Worm (Caenorhabditis elegans) whole organism, young adult: ENCODE results near the gene bas-1.

Experiments
- F57C9.4 ChIP-seq: sonication (generic microtip); optimal IDR thresholded peaks from 2 replicates; lab custom pipeline; 2017; ENCODE audit warnings: mild to moderate bottlenecking, missing genetic modification characterization, missing compliant biosample characterization
- K11D2.4 ChIP-seq: fragments of 200-800 bp; sonication (Bioruptor generic); IDR thresholded peaks from 2 replicates; pipeline ENCODE4 v1.3.6; 2022; ENCODE audit warnings: missing genetic modification reagents, missing genetic modification characterization, missing compliant biosample characterization
- K12H6.12 ChIP-seq: fragments of 200-800 bp; sonication (Bioruptor generic); optimal IDR thresholded peaks from 2 replicates; lab custom pipeline; 2018; ENCODE audit warnings: mild to moderate bottlenecking, missing genetic modification characterization, missing compliant biosample characterization
- T07F8.4 ChIP-seq: sonication (generic microtip); optimal IDR thresholded peaks from 2 replicates; lab custom pipeline; 2016; ENCODE audit warnings: mild to moderate bottlenecking, missing genetic modification characterization, moderate library complexity, missing compliant biosample characterization
- Y53F4B.3 ChIP-seq: fragments of 200-800 bp; sonication (Bioruptor generic); IDR thresholded peaks from 2 replicates; pipeline ENCODE4 v1.3.6; 2022; ENCODE audit warnings: missing genetic modification reagents, missing genetic modification characterization, missing compliant biosample characterization
- Y79H2A.3 ChIP-seq: fragments of 200-800 bp; sonication (Bioruptor generic); conservative IDR thresholded peaks from 2 replicates; pipeline ENCODE4 v1.3.6; 2022; ENCODE audit warnings: missing genetic modification reagents, missing genetic modification characterization, missing compliant biosample characterization
- akir-1 ChIP-seq: fragments of 200-800 bp; sonication (Bioruptor generic); optimal IDR thresholded peaks from 2 replicates; lab custom pipeline; 2018; ENCODE audit warnings: mild to moderate bottlenecking, missing genetic modification characterization, moderate library complexity, missing compliant biosample characterization
- ama-1 ChIP-seq, 3 experiments: fragments of 150-350 bp in 1 of 3; sonication (generic microtip) in 2 of 3; optimal IDR thresholded peaks; 2 replicates each; lab custom pipeline; 2014 to 2018; ENCODE audit warnings: missing biosample characterization in 2 of 3, missing genetic modification characterization in 2 of 3, missing genetic modification reagents in 2 of 3
- aptf-2 ChIP-seq: fragments of 200-800 bp; sonication (Bioruptor generic); conservative IDR thresholded peaks from 2 replicates; pipeline ENCODE4 v1.3.6; 2022; ENCODE audit warnings: missing genetic modification reagents, missing genetic modification characterization, missing compliant biosample characterization
- atf-7 ChIP-seq: sonication (generic microtip); optimal IDR thresholded peaks from 2 replicates; lab custom pipeline; 2017; ENCODE audit warnings: mild to moderate bottlenecking, missing genetic modification characterization, missing compliant biosample characterization
- attf-6 ChIP-seq: fragments of 200-800 bp; sonication (Bioruptor generic); IDR thresholded peaks from 2 replicates; pipeline ENCODE4 v1.3.6; 2022; ENCODE audit warnings: missing genetic modification reagents, missing genetic modification characterization, missing compliant biosample characterization
- bed-2 ChIP-seq: fragments of 200-800 bp; sonication (Bioruptor generic); IDR thresholded peaks from 2 replicates; pipeline ENCODE4 v1.3.6; 2022; ENCODE audit warnings: missing genetic modification reagents, missing genetic modification characterization, missing compliant biosample characterization
- ccch-3 ChIP-seq: fragments of 200-800 bp; sonication (Bioruptor generic); optimal IDR thresholded peaks from 2 replicates; lab custom pipeline; 2018; ENCODE audit warnings: mild to moderate bottlenecking, missing genetic modification characterization, missing compliant biosample characterization
- cebp-1 ChIP-seq, 2 experiments: fragments of 200-800 bp in 1 of 2; sonication (Bioruptor generic) in 1 of 2; sonication (generic microtip) in 1 of 2; IDR thresholded peaks in 1 of 2; optimal IDR thresholded peaks in 1 of 2; 2 replicates each; pipeline versions ENCODE4 v1.3.6 to Lab custom; 2017 to 2022; ENCODE audit warnings: missing compliant biosample characterization in 2 of 2, missing genetic modification characterization in 2 of 2, mild to moderate bottlenecking in 1 of 2, missing genetic modification reagents in 1 of 2, moderate library complexity in 1 of 2
- cebp-2 ChIP-seq: fragments of 200-800 bp; sonication (Bioruptor generic); IDR thresholded peaks from 2 replicates; pipeline ENCODE4 v1.3.6; 2022; ENCODE audit warnings: missing genetic modification characterization, missing compliant biosample characterization
- ceh-40 ChIP-seq: fragments of 200-800 bp; sonication (Bioruptor generic); IDR thresholded peaks from 2 replicates; pipeline ENCODE4 v1.3.6; 2022; ENCODE audit warnings: missing genetic modification characterization, missing compliant biosample characterization
- ceh-58 ChIP-seq: fragments of 200-800 bp; sonication (Bioruptor generic); IDR thresholded peaks from 2 replicates; pipeline ENCODE4 v1.3.6; 2022; ENCODE audit warnings: missing genetic modification characterization, missing compliant biosample characterization
- ceh-79 ChIP-seq: sonication (generic microtip); optimal IDR thresholded peaks from 2 replicates; lab custom pipeline; 2017; ENCODE audit warnings: mild to moderate bottlenecking, missing genetic modification characterization, missing compliant biosample characterization
- dpff-1 ChIP-seq: sonication (generic microtip); optimal IDR thresholded peaks from 2 replicates; lab custom pipeline; 2017; ENCODE audit warnings: mild to moderate bottlenecking, missing genetic modification characterization, missing compliant biosample characterization
- dpl-1 ChIP-seq: fragments of 150-350 bp; optimal IDR thresholded peaks from 2 replicates; lab custom pipeline; 2014; ENCODE audit warnings: missing biosample characterization, missing genetic modification reagents, missing genetic modification characterization
- efl-1 ChIP-seq: fragments of 150-350 bp; optimal IDR thresholded peaks from 2 replicates; lab custom pipeline; 2014; ENCODE audit warnings: missing biosample characterization, missing genetic modification reagents, missing genetic modification characterization
- ekl-4 ChIP-seq: fragments of 200-800 bp; sonication (Bioruptor generic); IDR thresholded peaks from 2 replicates; pipeline ENCODE4 v1.3.6; 2022; ENCODE audit warnings: missing genetic modification reagents, missing genetic modification characterization, missing compliant biosample characterization
- ets-4 ChIP-seq: fragments of 200-800 bp; sonication (Bioruptor generic); optimal IDR thresholded peaks from 2 replicates; lab custom pipeline; 2018; ENCODE audit warnings: mild to moderate bottlenecking, missing genetic modification characterization, missing compliant biosample characterization
- fkh-3 ChIP-seq: sonication (generic microtip); optimal IDR thresholded peaks from 2 replicates; lab custom pipeline; 2016; ENCODE audit warnings: mild to moderate bottlenecking, missing genetic modification characterization, missing compliant biosample characterization
- gei-17 ChIP-seq: fragments of 200-800 bp; sonication (Bioruptor generic); optimal IDR thresholded peaks from 2 replicates; lab custom pipeline; 2018; ENCODE audit warnings: mild to moderate bottlenecking, missing genetic modification characterization, missing compliant biosample characterization
- hlh-26 ChIP-seq: fragments of 200-800 bp; sonication (Bioruptor generic); conservative IDR thresholded peaks from 2 replicates; pipeline ENCODE4 v1.3.6; 2022; ENCODE audit warnings: missing genetic modification reagents, missing genetic modification characterization, missing compliant biosample characterization
- hsf-1 ChIP-seq: fragments of 200-800 bp; sonication (Bioruptor generic); IDR thresholded peaks from 2 replicates; pipeline ENCODE4 v1.3.6; 2022; ENCODE audit warnings: missing genetic modification reagents, missing genetic modification characterization, missing compliant biosample characterization
- lag-1 ChIP-seq: fragments of 200-800 bp; sonication (Bioruptor generic); IDR thresholded peaks from 2 replicates; pipeline ENCODE4 v1.3.6; 2022; ENCODE audit warnings: missing genetic modification reagents, missing genetic modification characterization, missing compliant biosample characterization
- let-526 ChIP-seq: fragments of 200-800 bp; sonication (Bioruptor generic); IDR thresholded peaks from 2 replicates; pipeline ENCODE4 v1.3.6; 2022; ENCODE audit warnings: missing genetic modification reagents, missing genetic modification characterization, missing compliant biosample characterization
- lin-54 ChIP-seq: fragments of 200-800 bp; sonication (Bioruptor generic); optimal IDR thresholded peaks from 2 replicates; lab custom pipeline; 2018; ENCODE audit warnings: mild to moderate bottlenecking, missing genetic modification characterization, missing compliant biosample characterization
- lsl-1 ChIP-seq: fragments of 200-800 bp; sonication (Bioruptor generic); optimal IDR thresholded peaks from 2 replicates; lab custom pipeline; 2018; ENCODE audit warnings: mild to moderate bottlenecking, missing genetic modification characterization, moderate library complexity, missing compliant biosample characterization
- madf-3 ChIP-seq: fragments of 200-800 bp; sonication (Bioruptor generic); IDR thresholded peaks from 2 replicates; pipeline ENCODE4 v1.3.6; 2022; ENCODE audit warnings: missing genetic modification reagents, missing genetic modification characterization, missing compliant biosample characterization
- madf-6 ChIP-seq: fragments of 200-800 bp; sonication (Bioruptor generic); IDR thresholded peaks from 2 replicates; pipeline ENCODE4 v1.3.6; 2022; ENCODE audit warnings: missing genetic modification reagents, missing genetic modification characterization, missing compliant biosample characterization
- mcd-1 ChIP-seq: fragments of 200-800 bp; sonication (Bioruptor generic); IDR thresholded peaks from 2 replicates; pipeline ENCODE4 v1.3.6; 2022; ENCODE audit warnings: missing genetic modification reagents, missing genetic modification characterization, missing compliant biosample characterization
- nfya-1 ChIP-seq: sonication (generic microtip); optimal IDR thresholded peaks from 2 replicates; lab custom pipeline; 2017; ENCODE audit warnings: antibody characterized with exemption, missing compliant biosample characterization, missing genetic modification characterization, borderline replicate concordance; ENCODE audit not compliant: insufficient read depth
- nhr-179 ChIP-seq: sonication (generic microtip); optimal IDR thresholded peaks from 2 replicates; lab custom pipeline; 2016; ENCODE audit warnings: mild to moderate bottlenecking, missing genetic modification characterization, missing compliant biosample characterization
- nhr-27 ChIP-seq: fragments of 200-800 bp; sonication (Bioruptor generic); optimal IDR thresholded peaks from 2 replicates; lab custom pipeline; 2018; ENCODE audit warnings: mild to moderate bottlenecking, missing genetic modification characterization, moderate library complexity, missing compliant biosample characterization
- nhr-80 ChIP-seq: sonication (generic microtip); optimal IDR thresholded peaks from 2 replicates; lab custom pipeline; 2016; ENCODE audit warnings: missing genetic modification characterization, missing compliant biosample characterization
- rcor-1 ChIP-seq: fragments of 200-800 bp; sonication (Bioruptor generic); IDR thresholded peaks from 2 replicates; pipeline ENCODE4 v1.3.6; 2022; ENCODE audit warnings: missing genetic modification reagents, missing genetic modification characterization, missing compliant biosample characterization
- rec-8 ChIP-seq, 2 experiments: sonication (generic microtip); optimal IDR thresholded peaks; 2 replicates each; lab custom pipeline; 2016; ENCODE audit warnings: mild to moderate bottlenecking in 2 of 2, missing genetic modification characterization in 2 of 2, missing genetic modification reagents in 2 of 2, missing genotype in 2 of 2, missing biosample characterization in 1 of 2, missing compliant biosample characterization in 1 of 2, moderate library complexity in 1 of 2
- tbx-9 ChIP-seq: sonication (generic microtip); optimal IDR thresholded peaks from 2 replicates; lab custom pipeline; 2016; ENCODE audit warnings: borderline replicate concordance, missing genetic modification characterization, inconsistent platforms, missing compliant biosample characterization
- tlf-1 ChIP-seq: fragments of 200-800 bp; sonication (Bioruptor generic); optimal IDR thresholded peaks from 2 replicates; lab custom pipeline; 2018; ENCODE audit warnings: mild to moderate bottlenecking, missing genetic modification characterization, missing compliant biosample characterization
- xnd-1 ChIP-seq: sonication (generic microtip); optimal IDR thresholded peaks from 2 replicates; lab custom pipeline; 2016; ENCODE audit warnings: missing genotype, missing genetic modification reagents, missing genetic modification characterization, missing compliant biosample characterization
- zfh-2 ChIP-seq: fragments of 200-800 bp; sonication (Bioruptor generic); conservative IDR thresholded peaks from 2 replicates; pipeline ENCODE4 v1.3.6; 2022; ENCODE audit warnings: missing genetic modification reagents, missing genetic modification characterization, missing compliant biosample characterization
- ztf-18 ChIP-seq: sonication (generic microtip); optimal IDR thresholded peaks from 2 replicates; lab custom pipeline; 2016; ENCODE audit warnings: missing genotype, mild to moderate bottlenecking, missing genetic modification characterization, missing compliant biosample characterization
- ztf-22 ChIP-seq: fragments of 200-800 bp; sonication (Bioruptor generic); optimal IDR thresholded peaks from 2 replicates; lab custom pipeline; 2018; ENCODE audit warnings: mild to moderate bottlenecking, missing genetic modification characterization, moderate library complexity, missing compliant biosample characterization
- ztf-25 ChIP-seq: fragments of 200-800 bp; sonication (Bioruptor generic); IDR thresholded peaks from 2 replicates; pipeline ENCODE4 v1.3.6; 2022; ENCODE audit warnings: missing genetic modification reagents, missing genetic modification characterization, missing compliant biosample characterization
- ztf-28 ChIP-seq: fragments of 200-800 bp; sonication (Bioruptor generic); IDR thresholded peaks from 2 replicates; pipeline ENCODE4 v1.3.6; 2022; ENCODE audit warnings: missing genetic modification reagents, missing genetic modification characterization, missing compliant biosample characterization
- ztf-3 ChIP-seq: fragments of 200-800 bp; sonication (Bioruptor generic); optimal IDR thresholded peaks from 2 replicates; lab custom pipeline; 2018; ENCODE audit warnings: mild to moderate bottlenecking, missing genetic modification characterization, missing compliant biosample characterization

Gene bas-1

DNA sequence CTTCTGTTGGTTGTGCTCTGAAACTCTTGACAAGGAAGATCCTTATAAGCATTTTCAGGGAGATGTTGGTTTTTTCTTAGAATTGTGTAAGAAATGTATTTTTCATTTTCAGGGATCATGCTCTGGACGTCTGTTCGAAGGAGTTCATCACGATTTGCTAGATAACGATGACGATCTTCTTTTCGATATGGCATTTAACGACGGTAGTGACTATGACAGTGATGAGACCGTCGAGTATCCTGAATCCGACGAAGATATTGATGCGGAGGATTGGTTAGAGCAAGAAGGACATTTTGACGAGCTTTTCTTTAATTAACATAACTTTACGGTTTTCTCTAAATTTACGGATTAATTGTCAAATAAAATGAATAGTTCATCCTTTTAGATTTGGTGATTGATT lies 23.3 kb upstream of the bas-1 start:
- TF ChIP-seq efl-1 (GFP tag; lab: Kevin White, UChicago) (no peak), ama-1 (optimal IDR thresholded peaks at IDR 0.05; lab: Kevin White, UChicago) (no peak), ama-1 (GFP tag; optimal IDR thresholded peaks at IDR 0.05; lab: Kevin White, UChicago) (no peak), zfh-2 (GFP tag; lab: Robert Waterston, UW) (no peak), ets-4 (GFP tag; lab: Kevin White, UChicago) (no peak), Y53F4B.3 (GFP tag; lab: Robert Waterston, UW) (no peak), T07F8.4 (tag; lab: Kevin White, UChicago) (no peak), dpl-1 (GFP tag; lab: Kevin White, UChicago) (no peak), lsl-1 (GFP tag; lab: Kevin White, UChicago) (peak; percentile 24), akir-1 (GFP tag; lab: Kevin White, UChicago) (no peak), nhr-179 (tag; lab: Kevin White, UChicago) (no peak), tbx-9 (no peak), cebp-1 (GFP tag; IDR thresholded peaks at IDR 0.05; lab: Robert Waterston, UW) (no peak), cebp-1 (tag; optimal IDR thresholded peaks at IDR 0.05; lab: Kevin White, UChicago) (peak; percentile 29), madf-3 (GFP tag; lab: Robert Waterston, UW) (0 out of 2 replicates have a peak, but pooled peaks have one; percentile 32), atf-7 (tag; lab: Kevin White, UChicago) (no peak), K11D2.4 (no peak), fkh-3 (tag; lab: Kevin White, UChicago) (no peak), nhr-27 (tag; lab: Kevin White, UChicago) (no peak), lin-54 (GFP tag; lab: Kevin White, UChicago) (peak; percentile 40), hlh-26 (no peak), rcor-1 (GFP tag; lab: Robert Waterston, UW) (no peak), ztf-3 (GFP tag; lab: Kevin White, UChicago) (no peak), lag-1 (no peak), ceh-79 (tag; lab: Kevin White, UChicago) (no peak), madf-6 (GFP tag; lab: Robert Waterston, UW) (peak; percentile 52), mcd-1 (no peak), ccch-3 (GFP tag; lab: Kevin White, UChicago) (no peak), gei-17 (GFP tag; lab: Kevin White, UChicago) (no peak), Y79H2A.3 (GFP tag; lab: Robert Waterston, UW) (0 out of 2 replicates have a peak, but pooled peaks have one; percentile 59), ekl-4 (GFP tag; lab: Robert Waterston, UW) (no peak), dpff-1 (tag; lab: Kevin White, UChicago) (no peak), K12H6.12 (tag; lab: Kevin White, UChicago) (no peak), xnd-1 (no peak), ceh-58 (GFP tag; lab: Robert Waterston, UW) (0 out of 2 replicates have a peak, but pooled peaks have one; percentile 50), ceh-40 (no peak), hsf-1 (GFP tag; lab: Robert Waterston, UW) (peak; percentile 46; the same call in 1 of the 2 replicates), ztf-22 (GFP tag; lab: Kevin White, UChicago) (no peak), rec-8 (tag; optimal IDR thresholded peaks at IDR 0.05; lab: Kevin White, UChicago) (no peak), aptf-2 (GFP tag; lab: Robert Waterston, UW) (no peak), cebp-2 (GFP tag; lab: Robert Waterston, UW) (no peak), ztf-18 (no peak), tlf-1 (no peak), attf-6 (GFP tag; lab: Robert Waterston, UW) (peak; percentile 61; the same call in 1 of the 2 replicates), nfya-1 (no peak), ztf-25 (GFP tag; lab: Robert Waterston, UW) (no peak), nhr-80 (tag; lab: Kevin White, UChicago) (no peak), F57C9.4 (tag; lab: Kevin White, UChicago) (no peak), let-526 (GFP tag; lab: Robert Waterston, UW) (no peak), bed-2 (no peak), ztf-28 (no peak)
